Worm (Caenorhabditis elegans) whole organism, L4/young adult: ENCODE measurements around the gene pat-2.

Experiments used
- W03F9.2 ChIP-seq: fragments of 150-350 bp; optimal IDR thresholded peaks from 2 replicates; lab custom pipeline; 2014; ENCODE audit warnings: missing biosample characterization, missing genetic modification characterization
- dao-5 ChIP-seq: sonication (generic microtip); optimal IDR thresholded peaks from 2 replicates; lab custom pipeline; 2016; ENCODE audit warnings: missing genotype, missing genetic modification characterization, moderate library complexity, missing compliant biosample characterization
- him-1 ChIP-seq: sonication (generic microtip); optimal IDR thresholded peaks from 2 replicates; lab custom pipeline; 2016; ENCODE audit warnings: missing genotype, missing genetic modification reagents, missing genetic modification characterization, missing compliant biosample characterization

ce11 chrIII:8809245-8809971 is 9.3 kb upstream of the pat-2 start, which contains the start of gene prx-19:
- TF ChIP-seq W03F9.2 (tag; lab: Kevin White, UChicago) (no peak), dao-5 (tag; lab: Kevin White, UChicago) (no peak), him-1 (tag; lab: Kevin White, UChicago) (no peak)
